Fruit fly (Drosophila melanogaster) Kc167 (cell line): Measurements from ENCODE around the gene Sbat.

Source experiments
- Myc ChIP-seq: fragments of >200 bp; optimal IDR thresholded peaks from 2 replicates; lab custom pipeline; 2017; ENCODE audit warnings: missing external identifiers
- Sin3A ChIP-seq: fragments of >200 bp; optimal IDR thresholded peaks from 2 replicates; lab custom pipeline; 2018; ENCODE audit warnings: missing external identifiers
- h ChIP-seq: fragments of >200 bp; optimal IDR thresholded peaks from 3 replicates; lab custom pipeline; 2018; ENCODE audit warnings: missing external identifiers
- insv ChIP-seq: fragments of >200 bp; optimal IDR thresholded peaks from 3 replicates; lab custom pipeline; 2018; ENCODE audit warnings: missing external identifiers
- psq ChIP-seq: fragments of >200 bp; optimal IDR thresholded peaks from 2 replicates; lab custom pipeline; 2017; ENCODE audit warnings: missing external identifiers
- ttk ChIP-seq: sonication (Bioruptor generic); optimal IDR thresholded peaks from 2 replicates; lab custom pipeline; 2017; ENCODE audit warnings: missing external identifiers

DNA sequence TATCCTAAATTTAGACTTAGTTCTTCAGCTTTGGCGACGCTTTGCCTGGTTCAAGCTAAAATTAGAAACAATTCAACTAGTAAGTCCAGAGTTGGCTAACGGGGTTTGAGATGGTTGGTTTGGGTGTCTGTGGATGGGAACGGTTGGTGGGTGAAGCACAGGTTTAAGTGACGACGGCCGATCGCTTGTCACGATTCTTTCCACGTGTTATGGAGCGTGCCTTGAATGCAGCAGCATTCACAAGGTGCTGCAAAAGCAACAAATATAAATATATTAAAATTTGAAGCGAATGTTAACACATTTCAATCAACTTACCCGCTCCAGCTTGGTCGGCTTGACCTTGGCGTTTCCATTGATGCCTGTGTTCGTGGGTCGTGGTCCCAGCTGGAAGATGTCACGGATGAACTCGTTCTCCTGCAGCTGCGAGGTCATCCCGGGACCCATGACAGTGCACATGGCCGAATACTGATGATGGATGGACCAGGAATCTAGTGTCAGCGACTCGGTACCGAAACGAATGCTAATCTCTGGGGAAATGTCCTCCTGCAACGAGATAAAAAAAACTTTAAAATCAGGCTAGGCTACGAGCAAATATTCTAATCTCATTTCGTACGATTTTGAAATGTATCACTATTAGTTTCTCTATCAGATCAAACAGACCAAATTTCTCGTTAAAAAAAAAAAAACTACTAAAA is 9.0 kb upstream of the Sbat start, which contains the start of gene CG8813:
- TF ChIP-seq h (lab: Kevin White, UChicago) (no peak), psq (lab: Kevin White, UChicago) (no peak), insv (lab: Kevin White, UChicago) (no peak), Sin3A (lab: Kevin White, UChicago) (no peak), ttk (no peak), Myc (lab: Kevin White, UChicago) (no peak)
